In the genomic region with DNA sequence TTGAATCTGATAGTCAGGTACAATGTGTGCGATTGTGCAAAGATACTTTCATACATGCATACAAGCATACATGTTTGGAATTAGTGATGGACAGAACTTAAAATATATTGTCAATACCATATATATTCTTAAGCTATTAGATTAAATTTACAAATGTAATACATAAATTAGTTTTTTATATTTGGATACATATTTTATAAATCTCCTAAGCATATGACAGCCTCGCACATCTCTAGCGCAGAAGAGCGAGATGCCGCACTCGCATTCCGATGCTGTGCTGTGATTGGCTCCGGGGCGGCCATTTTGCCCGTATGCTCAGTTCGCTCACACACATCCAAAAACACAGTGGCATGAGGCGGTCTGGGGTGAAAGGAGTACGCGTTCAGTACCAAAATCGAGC, we compare ENCODE assay signal across 1 fruit fly cellular context.
TF ChIP-seq lines count a peak whose summit lies in the region.

A gene (plus strand): TSS at position 383 of the 400 bp plus-strand sequence.

TF ChIP-seq in whole organism, embryonic, 481 proteins besides CTCF, POLR2A, EP300 and RAD21 (continued from another document and continues in another):
- TF ChIP-seq slbo (GFP tag; IDR thresholded peaks at IDR 0.05; lab: Robert Waterston, UW), result peak; percentile 92
- peak; percentile 88 for TF ChIP-seq Ssrp (tag; optimal IDR thresholded peaks at IDR 0.05; lab: Kevin White, UChicago)
- peak; percentile 44 for TF ChIP-seq pum (GFP tag; optimal IDR thresholded peaks at IDR 0.05; lab: Kevin White, UChicago)
- TF ChIP-seq h (optimal IDR thresholded peaks at IDR 0.05; lab: Kevin White, UChicago), result no peak
- peak; percentile 92 for TF ChIP-seq CG1602 (GFP tag; optimal IDR thresholded peaks at IDR 0.05; lab: Kevin White, UChicago)
- peak; percentile 14; the same call in 1 of the 3 replicates for TF ChIP-seq CG14860 (GFP tag; IDR thresholded peaks at IDR 0.05; lab: Robert Waterston, UW; ENCODE audit: partially characterized antibody)
- TF ChIP-seq HLH54F (GFP tag; optimal IDR thresholded peaks at IDR 0.05; lab: Kevin White, UChicago), result peak; percentile 25
- TF ChIP-seq gt (GFP tag; IDR thresholded peaks at IDR 0.05; lab: Robert Waterston, UW), result peak; percentile 88
- TF ChIP-seq cg (GFP tag; optimal IDR thresholded peaks at IDR 0.05; lab: Kevin White, UChicago), result peak; percentile 84
- TF ChIP-seq CG11085 (GFP tag; IDR thresholded peaks at IDR 0.05; lab: Robert Waterston, UW), result peak; percentile 75
- TF ChIP-seq CG10654 (GFP tag; optimal IDR thresholded peaks at IDR 0.05; lab: Kevin White, UChicago), result peak; percentile 76
- peak; percentile 33 for TF ChIP-seq Dad (GFP tag; optimal IDR thresholded peaks at IDR 0.05; lab: Kevin White, UChicago)
- TF ChIP-seq lola (GFP tag; optimal IDR thresholded peaks at IDR 0.05; lab: Kevin White, UChicago), result peak in 1 of 3 experiments; percentile 95
- TF ChIP-seq Stat92E (GFP tag; optimal IDR thresholded peaks at IDR 0.05; lab: Kevin White, UChicago), result peak in 1 of 3 experiments; percentile 78
- peak; percentile 1 for TF ChIP-seq gro (GFP tag; optimal IDR thresholded peaks at IDR 0.05; lab: Kevin White, UChicago)
- TF ChIP-seq sima (GFP tag; optimal IDR thresholded peaks at IDR 0.05; lab: Kevin White, UChicago), result no peak
- no peak for TF ChIP-seq CG13894 (tag; optimal IDR thresholded peaks at IDR 0.05; lab: Kevin White, UChicago)
- TF ChIP-seq Fer2 (tag; optimal IDR thresholded peaks at IDR 0.05; lab: Kevin White, UChicago), result peak; percentile 73
- TF ChIP-seq CG18476 (GFP tag; optimal IDR thresholded peaks at IDR 0.05; lab: Kevin White, UChicago), result peak; percentile 82
- TF ChIP-seq stc (GFP tag; IDR thresholded peaks at IDR 0.05; lab: Robert Waterston, UW), result peak; percentile 97
- peak; percentile 66 for TF ChIP-seq CG2129 (GFP tag; IDR thresholded peaks at IDR 0.05; lab: Robert Waterston, UW; ENCODE audit: partially characterized antibody)
- peak; percentile 91 for TF ChIP-seq CG11456 (GFP tag; IDR thresholded peaks at IDR 0.05; lab: Robert Waterston, UW)
- peak; percentile 68 for TF ChIP-seq Mad (GFP tag; optimal IDR thresholded peaks at IDR 0.05; lab: Kevin White, UChicago)
- peak; percentile 55 for TF ChIP-seq trh (GFP tag; optimal IDR thresholded peaks at IDR 0.05; lab: Kevin White, UChicago)
- peak; percentile 95 for TF ChIP-seq CG2202 (tag; optimal IDR thresholded peaks at IDR 0.05; lab: Kevin White, UChicago)
- peak; percentile 87 for TF ChIP-seq Chrac-16 (GFP tag; optimal IDR thresholded peaks at IDR 0.05; lab: Kevin White, UChicago)
- TF ChIP-seq Sry-β (GFP tag; optimal IDR thresholded peaks at IDR 0.05; lab: Kevin White, UChicago), result peak; percentile 41
- TF ChIP-seq CG9437 (GFP tag; optimal IDR thresholded peaks at IDR 0.05; lab: Kevin White, UChicago), result peak; percentile 80
- TF ChIP-seq CG11093 (GFP tag; IDR thresholded peaks at IDR 0.05; lab: Robert Waterston, UW), result peak; percentile 87
- TF ChIP-seq sob (GFP tag; IDR thresholded peaks at IDR 0.05; lab: Robert Waterston, UW), result peak; percentile 95
- peak; percentile 62 for TF ChIP-seq inv (GFP tag; IDR thresholded peaks at IDR 0.05; lab: Robert Waterston, UW; ENCODE audit: partially characterized antibody)
- peak; percentile 46 for TF ChIP-seq jing (GFP tag; optimal IDR thresholded peaks at IDR 0.05; lab: Kevin White, UChicago)
- TF ChIP-seq CG11504 (tag; optimal IDR thresholded peaks at IDR 0.05; lab: Kevin White, UChicago), result peak; percentile 92
- no peak for TF ChIP-seq hth (optimal IDR thresholded peaks at IDR 0.05; lab: Kevin White, UChicago)
- peak; percentile 85 for TF ChIP-seq sqz (GFP tag; optimal IDR thresholded peaks at IDR 0.05; lab: Kevin White, UChicago)
- TF ChIP-seq br (optimal IDR thresholded peaks at IDR 0.05; lab: Kevin White, UChicago), result no peak
- peak; percentile 94 for TF ChIP-seq ken (GFP tag; IDR thresholded peaks at IDR 0.05; lab: Robert Waterston, UW)
- TF ChIP-seq abd-A (tag; optimal IDR thresholded peaks at IDR 0.05; lab: Kevin White, UChicago), result peak; percentile 41
- TF ChIP-seq Meics (GFP tag; optimal IDR thresholded peaks at IDR 0.05; lab: Kevin White, UChicago), result peak; percentile 88
- TF ChIP-seq Gsc (GFP tag; IDR thresholded peaks at IDR 0.05; lab: Robert Waterston, UW), result no peak
- TF ChIP-seq CG8478 (optimal IDR thresholded peaks at IDR 0.05; lab: Kevin White, UChicago), result no peak
- peak; percentile 76; the same call in 1 of the 2 replicates for TF ChIP-seq sna (GFP tag; IDR thresholded peaks at IDR 0.05; lab: Robert Waterston, UW; ENCODE audit: partially characterized antibody)
- peak; percentile 84 for TF ChIP-seq sug (tag; optimal IDR thresholded peaks at IDR 0.05; lab: Kevin White, UChicago)
- TF ChIP-seq Dp (GFP tag; optimal IDR thresholded peaks at IDR 0.05; lab: Kevin White, UChicago), result peak; percentile 1
- peak; percentile 76 for TF ChIP-seq CG10543 (GFP tag; optimal IDR thresholded peaks at IDR 0.05; lab: Kevin White, UChicago)
- peak; percentile 74 for TF ChIP-seq kah (GFP tag; optimal IDR thresholded peaks at IDR 0.05; lab: Kevin White, UChicago)
- peak; percentile 74; the same call in 1 of the 2 replicates for TF ChIP-seq CG17612 (GFP tag; IDR thresholded peaks at IDR 0.05; lab: Robert Waterston, UW)
- peak; percentile 95 for TF ChIP-seq CG32532 (GFP tag; IDR thresholded peaks at IDR 0.05; lab: Robert Waterston, UW)
- TF ChIP-seq phol (tag; optimal IDR thresholded peaks at IDR 0.05; lab: Kevin White, UChicago), result peak; percentile 92
- no peak; the same call in 1 of the 2 replicates for TF ChIP-seq CG9215 (GFP tag; IDR thresholded peaks at IDR 0.05; lab: Robert Waterston, UW)
- peak; percentile 91 for TF ChIP-seq CG30403 (GFP tag; optimal IDR thresholded peaks at IDR 0.05; lab: Kevin White, UChicago)
- peak; percentile 98 for TF ChIP-seq zfh1 (GFP tag; IDR thresholded peaks at IDR 0.05; lab: Robert Waterston, UW)
- TF ChIP-seq Hmx (GFP tag; optimal IDR thresholded peaks at IDR 0.05; lab: Kevin White, UChicago), result no peak
- peak; percentile 93 for TF ChIP-seq CG8765 (GFP tag; IDR thresholded peaks at IDR 0.05; lab: Robert Waterston, UW)
- TF ChIP-seq CG15073 (GFP tag; optimal IDR thresholded peaks at IDR 0.05; lab: Kevin White, UChicago), result peak; percentile 26
- TF ChIP-seq CG15601 (tag; optimal IDR thresholded peaks at IDR 0.05; lab: Kevin White, UChicago), result peak; percentile 93
- TF ChIP-seq tx (GFP tag; optimal IDR thresholded peaks at IDR 0.05; lab: Kevin White, UChicago), result no peak
- peak; percentile 78 for TF ChIP-seq fd3F (GFP tag; optimal IDR thresholded peaks at IDR 0.05; lab: Kevin White, UChicago)
- TF ChIP-seq YL-1 (GFP tag; optimal IDR thresholded peaks at IDR 0.05; lab: Kevin White, UChicago), result peak; percentile 44
- TF ChIP-seq vfl (GFP tag; optimal IDR thresholded peaks at IDR 0.05; lab: Kevin White, UChicago), result peak; percentile 69
- peak; percentile 95 for TF ChIP-seq oc (tag; optimal IDR thresholded peaks at IDR 0.05; lab: Kevin White, UChicago)
- peak; percentile 75 for TF ChIP-seq CG18764 (GFP tag; optimal IDR thresholded peaks at IDR 0.05; lab: Kevin White, UChicago)
- peak; percentile 99 for TF ChIP-seq Nf-YB (GFP tag; optimal IDR thresholded peaks at IDR 0.05; lab: Kevin White, UChicago)
- TF ChIP-seq CG13775 (GFP tag; optimal IDR thresholded peaks at IDR 0.05; lab: Kevin White, UChicago), result peak; percentile 89
- TF ChIP-seq tio (GFP tag; optimal IDR thresholded peaks at IDR 0.05; lab: Kevin White, UChicago), result peak; percentile 73
- TF ChIP-seq chn (GFP tag; optimal IDR thresholded peaks at IDR 0.05; lab: Kevin White, UChicago), result peak; percentile 76
- TF ChIP-seq CG2678 (tag; optimal IDR thresholded peaks at IDR 0.05; lab: Kevin White, UChicago), result peak; percentile 94
- peak; percentile 83 for TF ChIP-seq CG12219 (GFP tag; optimal IDR thresholded peaks at IDR 0.05; lab: Kevin White, UChicago)
- TF ChIP-seq B-H1 (GFP tag; IDR thresholded peaks at IDR 0.05; lab: Robert Waterston, UW), result peak; percentile 95
- peak; percentile 97 for TF ChIP-seq CG8924 (tag; optimal IDR thresholded peaks at IDR 0.05; lab: Kevin White, UChicago)
- TF ChIP-seq Hey (tag; optimal IDR thresholded peaks at IDR 0.05; lab: Kevin White, UChicago), result peak; percentile 25
- no peak for TF ChIP-seq gfzf (GFP tag; optimal IDR thresholded peaks at IDR 0.05; lab: Kevin White, UChicago)
- TF ChIP-seq CG12236 (GFP tag; optimal IDR thresholded peaks at IDR 0.05; lab: Kevin White, UChicago), result peak; percentile 16
- peak; percentile 59 for TF ChIP-seq ftz-f1 (GFP tag; optimal IDR thresholded peaks at IDR 0.05; lab: Kevin White, UChicago)
- TF ChIP-seq Vsx1 (GFP tag; optimal IDR thresholded peaks at IDR 0.05; lab: Kevin White, UChicago), result peak; percentile 82
- TF ChIP-seq HHEX (GFP tag; optimal IDR thresholded peaks at IDR 0.05; lab: Kevin White, UChicago), result peak; percentile 84
- peak; percentile 89 for TF ChIP-seq ewg (GFP tag; optimal IDR thresholded peaks at IDR 0.05; lab: Kevin White, UChicago)
- TF ChIP-seq fd102C (GFP tag; optimal IDR thresholded peaks at IDR 0.05; lab: Kevin White, UChicago), result peak; percentile 92
- peak; percentile 55 for TF ChIP-seq D19B (GFP tag; optimal IDR thresholded peaks at IDR 0.05; lab: Kevin White, UChicago)
- peak; percentile 34 for TF ChIP-seq slou (GFP tag; optimal IDR thresholded peaks at IDR 0.05; lab: Kevin White, UChicago)
- TF ChIP-seq Xrp1 (GFP tag; IDR thresholded peaks at IDR 0.05; lab: Robert Waterston, UW), result peak; percentile 99
- TF ChIP-seq Mrtf (GFP tag; IDR thresholded peaks at IDR 0.05; lab: Robert Waterston, UW), result peak; percentile 90; the same call in 2 of the 3 replicates
- peak; percentile 24 for TF ChIP-seq Dip3 (GFP tag; optimal IDR thresholded peaks at IDR 0.05; lab: Kevin White, UChicago)
- no peak for TF ChIP-seq fru (optimal IDR thresholded peaks at IDR 0.05; lab: Kevin White, UChicago)
- TF ChIP-seq CoRest (tag; optimal IDR thresholded peaks at IDR 0.05; lab: Kevin White, UChicago), result peak; percentile 93
- no peak for TF ChIP-seq NC2α (GFP tag; optimal IDR thresholded peaks at IDR 0.05; lab: Kevin White, UChicago)
- TF ChIP-seq CG14050 (GFP tag; IDR thresholded peaks at IDR 0.05; lab: Robert Waterston, UW), result peak; percentile 95
- TF ChIP-seq nerfin-2 (GFP tag; IDR thresholded peaks at IDR 0.05; lab: Robert Waterston, UW; ENCODE audit: partially characterized antibody), result 0 out of 2 replicates have a peak, but pooled peaks have one; percentile 46
- peak; percentile 97 for TF ChIP-seq HLH3B (GFP tag; IDR thresholded peaks at IDR 0.05; lab: Robert Waterston, UW)
- peak; percentile 36 for TF ChIP-seq pnt (GFP tag; optimal IDR thresholded peaks at IDR 0.05; lab: Kevin White, UChicago)
- peak; percentile 89 for TF ChIP-seq CG17385 (GFP tag; optimal IDR thresholded peaks at IDR 0.05; lab: Kevin White, UChicago)
- peak; percentile 16 for TF ChIP-seq maf-S (GFP tag; optimal IDR thresholded peaks at IDR 0.05; lab: Kevin White, UChicago)
- TF ChIP-seq CG4617 (GFP tag; optimal IDR thresholded peaks at IDR 0.05; lab: Kevin White, UChicago; ENCODE audit: borderline replicate concordance), result peak; percentile 55
- peak; percentile 38 for TF ChIP-seq CG16863 (GFP tag; optimal IDR thresholded peaks at IDR 0.05; lab: Kevin White, UChicago)
- TF ChIP-seq Optix (GFP tag; IDR thresholded peaks at IDR 0.05; lab: Robert Waterston, UW), result peak; percentile 92
- TF ChIP-seq gcm (GFP tag; optimal IDR thresholded peaks at IDR 0.05; lab: Kevin White, UChicago), result peak; percentile 98
- peak; percentile 91 for TF ChIP-seq CG5953 (GFP tag; IDR thresholded peaks at IDR 0.05; lab: Robert Waterston, UW)
- TF ChIP-seq CG15269 (tag; optimal IDR thresholded peaks at IDR 0.05; lab: Kevin White, UChicago), result peak; percentile 90
- TF ChIP-seq CG12391 (tag; optimal IDR thresholded peaks at IDR 0.05; lab: Kevin White, UChicago), result peak; percentile 97
- TF ChIP-seq NFAT (GFP tag; IDR thresholded peaks at IDR 0.05; lab: Robert Waterston, UW), result peak; percentile 91
- peak; percentile 75 for TF ChIP-seq sr (GFP tag; IDR thresholded peaks at IDR 0.05; lab: Robert Waterston, UW)
- peak; percentile 86 for TF ChIP-seq Gug (GFP tag; IDR thresholded peaks at IDR 0.05; lab: Robert Waterston, UW)
- TF ChIP-seq CG30431 (GFP tag; optimal IDR thresholded peaks at IDR 0.05; lab: Kevin White, UChicago), result peak; percentile 78
- peak; percentile 92 for TF ChIP-seq otp (GFP tag; IDR thresholded peaks at IDR 0.05; lab: Robert Waterston, UW)
- no peak for TF ChIP-seq CG7786 (GFP tag; optimal IDR thresholded peaks at IDR 0.05; lab: Kevin White, UChicago)
- TF ChIP-seq sens-2 (GFP tag; IDR thresholded peaks at IDR 0.05; lab: Robert Waterston, UW), result peak; percentile 91
- TF ChIP-seq CG15011 (GFP tag; optimal IDR thresholded peaks at IDR 0.05; lab: Kevin White, UChicago), result peak; percentile 86
- TF ChIP-seq bsh (GFP tag; optimal IDR thresholded peaks at IDR 0.05; lab: Kevin White, UChicago), result peak; percentile 82 to 96
- peak; percentile 59 for TF ChIP-seq CG33213 (GFP tag; optimal IDR thresholded peaks at IDR 0.05; lab: Kevin White, UChicago)
- peak; percentile 92 for TF ChIP-seq sd (tag; optimal IDR thresholded peaks at IDR 0.05; lab: Kevin White, UChicago)
- peak; percentile 40 for TF ChIP-seq CG9797 (GFP tag; optimal IDR thresholded peaks at IDR 0.05; lab: Kevin White, UChicago)
- TF ChIP-seq esg (GFP tag; conservative IDR thresholded peaks at IDR 0.05; lab: Robert Waterston, UW), result peak; percentile 92
- peak; percentile 93 for TF ChIP-seq CG3847 (GFP tag; IDR thresholded peaks at IDR 0.05; lab: Robert Waterston, UW)
- TF ChIP-seq CG1529 (GFP tag; optimal IDR thresholded peaks at IDR 0.05; lab: Kevin White, UChicago), result peak; percentile 87
- TF ChIP-seq cas (GFP tag; IDR thresholded peaks at IDR 0.05; lab: Robert Waterston, UW), result peak; percentile 91
- TF ChIP-seq CG7556 (GFP tag; optimal IDR thresholded peaks at IDR 0.05; lab: Kevin White, UChicago), result peak; percentile 95
- TF ChIP-seq HLH4C (GFP tag; IDR thresholded peaks at IDR 0.05; lab: Robert Waterston, UW; ENCODE audit: partially characterized antibody), result peak; percentile 47; the same call in 1 of the 3 replicates
- peak; percentile 96 for TF ChIP-seq CG32767 (GFP tag; IDR thresholded peaks at IDR 0.05; lab: Robert Waterston, UW)
- TF ChIP-seq Lim3 (GFP tag; IDR thresholded peaks at IDR 0.05; lab: Robert Waterston, UW), result peak; percentile 59; the same call in 1 of the 2 replicates
- TF ChIP-seq Hr78 (GFP tag; optimal IDR thresholded peaks at IDR 0.05; lab: Kevin White, UChicago), result peak in 1 of 2 experiments; percentile 72
- peak; percentile 81 for TF ChIP-seq CG16779 (GFP tag; IDR thresholded peaks at IDR 0.05; lab: Robert Waterston, UW)
- TF ChIP-seq org-1 (GFP tag; optimal IDR thresholded peaks at IDR 0.05; lab: Kevin White, UChicago), result peak; percentile 88
- TF ChIP-seq crp (GFP tag; optimal IDR thresholded peaks at IDR 0.05; lab: Kevin White, UChicago), result peak in 1 of 2 experiments; percentile 56
- TF ChIP-seq Sox102F (GFP tag; optimal IDR thresholded peaks at IDR 0.05; lab: Kevin White, UChicago), result peak; percentile 93
